Fruit fly (Drosophila melanogaster) whole organism, embryonic: ENCODE results near the gene RpS12.
A peak's percentile ranks its signal among the peaks of the same experiment; 100 is the strongest.

Experiments used
- BEAF-32 ChIP-seq: fragments of 200-800 bp; sonication (Bioruptor generic); optimal IDR thresholded peaks from 3 replicates; lab custom pipeline; 2017; ENCODE audit warnings: missing biosample characterization, missing genetic modification characterization, mild to moderate bottlenecking, moderate library complexity, missing genetic modification reagents
- Bgb ChIP-seq: fragments of 200-800 bp; sonication (Bioruptor generic); IDR thresholded peaks from 2 replicates; pipeline ENCODE4 v1.3.6; 2022; ENCODE audit warnings: missing biosample characterization, missing genetic modification characterization; ENCODE audit not compliant: partially characterized antibody
- CG10979 ChIP-seq: fragments of 200-800 bp; sonication (Bioruptor generic); optimal IDR thresholded peaks from 2 replicates; lab custom pipeline; 2018; ENCODE audit warnings: missing biosample characterization, mild to moderate bottlenecking, missing genetic modification characterization, moderate library complexity
- CG12236 ChIP-seq: fragments of 200-800 bp; sonication (Bioruptor generic); optimal IDR thresholded peaks from 2 replicates; lab custom pipeline; 2016; ENCODE audit warnings: missing biosample characterization, missing genetic modification characterization
- CG15269 ChIP-seq: fragments of 200-800 bp; sonication (Bioruptor generic); optimal IDR thresholded peaks from 2 replicates; lab custom pipeline; 2018; ENCODE audit warnings: missing biosample characterization, mild to moderate bottlenecking, missing genetic modification characterization, moderate library complexity
- CG15514 ChIP-seq: fragments of 200-800 bp; sonication (Bioruptor generic); optimal IDR thresholded peaks from 3 replicates; lab custom pipeline; 2017; ENCODE audit warnings: missing biosample characterization, missing genetic modification characterization, mild to moderate bottlenecking, moderate library complexity, missing genetic modification reagents
- CG17829 ChIP-seq: fragments of 200-800 bp; optimal IDR thresholded peaks from 2 replicates; lab custom pipeline; 2019; ENCODE audit warnings: missing biosample characterization, mild to moderate bottlenecking, missing genetic modification characterization, moderate library complexity
- CG18262 ChIP-seq: fragments of 200-800 bp; optimal IDR thresholded peaks from 3 replicates; lab custom pipeline; 2019; ENCODE audit warnings: missing biosample characterization, mild to moderate bottlenecking, missing genetic modification characterization, moderate library complexity
- CG30403 ChIP-seq: fragments of 200-800 bp; sonication (Bioruptor generic); optimal IDR thresholded peaks from 3 replicates; lab custom pipeline; 2016; ENCODE audit warnings: missing biosample characterization, missing genetic modification characterization
- CG31224 ChIP-seq: fragments of 200-800 bp; sonication (Bioruptor generic); IDR thresholded peaks from 2 replicates; pipeline ENCODE4 v1.3.6; 2022; ENCODE audit warnings: missing biosample characterization, missing genetic modification characterization
- CG31365 ChIP-seq: fragments of 200-800 bp; sonication (Bioruptor generic); optimal IDR thresholded peaks from 2 replicates; lab custom pipeline; 2018; ENCODE audit warnings: missing biosample characterization, mild to moderate bottlenecking, missing genetic modification characterization
- CG42726 ChIP-seq: fragments of 200-800 bp; sonication (Bioruptor generic); IDR thresholded peaks from 2 replicates; pipeline ENCODE4 v1.3.6; 2022; ENCODE audit warnings: missing biosample characterization, missing genetic modification characterization; ENCODE audit not compliant: partially characterized antibody
- CG4360 ChIP-seq: fragments of 200-800 bp; sonication (Bioruptor generic); IDR thresholded peaks from 2 replicates; pipeline ENCODE4 v1.3.6; 2022; ENCODE audit warnings: missing biosample characterization, missing genetic modification characterization
- CG6683 ChIP-seq: fragments of 200-800 bp; sonication (Bioruptor generic); optimal IDR thresholded peaks from 2 replicates; lab custom pipeline; 2017; ENCODE audit warnings: missing biosample characterization, mild to moderate bottlenecking, missing genetic modification characterization, missing genetic modification reagents
- CG6791 ChIP-seq: fragments of 200-800 bp; sonication (Bioruptor generic); IDR thresholded peaks from 3 replicates; pipeline ENCODE4 v1.3.6; 2022; ENCODE audit warnings: missing biosample characterization, missing genetic modification characterization; ENCODE audit not compliant: partially characterized antibody
- CG9817 ChIP-seq: fragments of 200-800 bp; sonication (Bioruptor generic); optimal IDR thresholded peaks from 2 replicates; lab custom pipeline; 2018; ENCODE audit warnings: missing biosample characterization, mild to moderate bottlenecking, missing genetic modification characterization, moderate library complexity
- D19B ChIP-seq: fragments of 200-800 bp; sonication (Bioruptor generic); optimal IDR thresholded peaks from 2 replicates; lab custom pipeline; 2017; ENCODE audit warnings: missing biosample characterization, mild to moderate bottlenecking, missing genetic modification characterization
- Dp ChIP-seq: fragments of 200-800 bp; sonication (Bioruptor generic); optimal IDR thresholded peaks from 2 replicates; lab custom pipeline; 2018; ENCODE audit warnings: missing biosample characterization, mild to moderate bottlenecking, missing genetic modification characterization, moderate library complexity
- E2f1 ChIP-seq: fragments of 200-800 bp; sonication (Bioruptor generic); IDR thresholded peaks from 2 replicates; pipeline ENCODE4 v1.3.6; 2022; ENCODE audit warnings: missing biosample characterization, missing genetic modification characterization
- Ets97D ChIP-seq: fragments of 200-800 bp; sonication (Bioruptor generic); optimal IDR thresholded peaks from 3 replicates; lab custom pipeline; 2016; ENCODE audit warnings: missing biosample characterization, missing genetic modification characterization
- Gsc ChIP-seq: fragments of 200-800 bp; sonication (Bioruptor generic); IDR thresholded peaks from 2 replicates; pipeline ENCODE4 v1.3.6; 2022; ENCODE audit warnings: missing biosample characterization, missing genetic modification characterization
- HmgZ ChIP-seq: fragments of 200-800 bp; sonication (Bioruptor generic); optimal IDR thresholded peaks from 2 replicates; lab custom pipeline; 2018; ENCODE audit warnings: missing biosample characterization, mild to moderate bottlenecking, missing genetic modification characterization
- Kr ChIP-seq: fragments of 200-800 bp; sonication (Bioruptor generic); optimal IDR thresholded peaks from 2 replicates; lab custom pipeline; 2017; ENCODE audit warnings: missing biosample characterization, mild to moderate bottlenecking, missing genetic modification characterization
- Mad ChIP-seq: fragments of 200-800 bp; sonication (Bioruptor generic); optimal IDR thresholded peaks from 2 replicates; lab custom pipeline; 2016; ENCODE audit warnings: missing biosample characterization, missing genetic modification characterization
- NFAT ChIP-seq: fragments of 200-800 bp; sonication (Bioruptor generic); IDR thresholded peaks from 2 replicates; pipeline ENCODE4 v1.3.6; 2022; ENCODE audit warnings: missing biosample characterization, missing genetic modification characterization
- Sry-δ ChIP-seq: fragments of 200-800 bp; sonication (Bioruptor generic); optimal IDR thresholded peaks from 2 replicates; lab custom pipeline; 2016; ENCODE audit warnings: missing biosample characterization, missing genetic modification characterization
- amos ChIP-seq: fragments of 200-800 bp; sonication (Bioruptor generic); IDR thresholded peaks from 2 replicates; pipeline ENCODE4 v1.3.6; 2022; ENCODE audit warnings: missing biosample characterization, missing genetic modification characterization; ENCODE audit not compliant: partially characterized antibody
- bbx ChIP-seq: fragments of 200-800 bp; sonication (Bioruptor generic); IDR thresholded peaks from 2 replicates; pipeline ENCODE4 v1.3.6; 2022; ENCODE audit warnings: missing biosample characterization, missing genetic modification characterization; ENCODE audit not compliant: partially characterized antibody
- cad ChIP-seq: fragments of >200 bp; optimal IDR thresholded peaks from 2 replicates; lab custom pipeline; 2017; ENCODE audit warnings: missing biosample characterization, missing genetic modification characterization
- da ChIP-seq: fragments of 200-800 bp; sonication (Bioruptor generic); optimal IDR thresholded peaks from 2 replicates; lab custom pipeline; 2016; ENCODE audit warnings: missing biosample characterization, missing genetic modification characterization
- dm ChIP-seq: fragments of 200-800 bp; sonication (Bioruptor generic); optimal IDR thresholded peaks from 3 replicates; lab custom pipeline; 2016; ENCODE audit warnings: missing biosample characterization, missing genetic modification characterization
- gem ChIP-seq: fragments of 200-800 bp; sonication (Bioruptor generic); optimal IDR thresholded peaks from 2 replicates; lab custom pipeline; 2019; ENCODE audit warnings: missing biosample characterization, mild to moderate bottlenecking, missing genetic modification characterization, moderate library complexity
- gro ChIP-seq: fragments of 200-800 bp; sonication (Bioruptor generic); optimal IDR thresholded peaks from 2 replicates; lab custom pipeline; 2016; ENCODE audit warnings: missing biosample characterization, missing genetic modification characterization
- hb ChIP-seq: fragments of 200-800 bp; sonication (Bioruptor generic); IDR thresholded peaks from 3 replicates; pipeline ENCODE4 v1.3.6; 2022; ENCODE audit warnings: missing biosample characterization, missing genetic modification characterization; ENCODE audit not compliant: partially characterized antibody
- hkb ChIP-seq, 2 experiments: fragments of 200-800 bp in 1 of 2; fragments of >200 bp in 1 of 2; sonication (Bioruptor generic) in 1 of 2; IDR thresholded peaks in 1 of 2; optimal IDR thresholded peaks in 1 of 2; 2 replicates each; pipeline versions ENCODE4 v1.3.6 to Lab custom; 2017 to 2022; ENCODE audit warnings: missing biosample characterization in 1 of 2, missing genetic modification characterization in 1 of 2
- lmd ChIP-seq: fragments of 200-800 bp; sonication (Bioruptor generic); IDR thresholded peaks from 2 replicates; pipeline ENCODE4 v1.3.6; 2022; ENCODE audit warnings: missing biosample characterization, missing genetic modification characterization
- mirr ChIP-seq: fragments of 200-800 bp; sonication (Bioruptor generic); optimal IDR thresholded peaks from 3 replicates; lab custom pipeline; 2018; ENCODE audit warnings: missing biosample characterization, mild to moderate bottlenecking, missing genetic modification characterization
- nau ChIP-seq: fragments of 200-800 bp; sonication (Bioruptor generic); optimal IDR thresholded peaks from 3 replicates; lab custom pipeline; 2017; ENCODE audit warnings: missing biosample characterization, mild to moderate bottlenecking, missing genetic modification characterization, missing genetic modification reagents
- onecut ChIP-seq: fragments of 200-800 bp; sonication (Bioruptor generic); IDR thresholded peaks from 2 replicates; pipeline ENCODE4 v1.3.6; 2022; ENCODE audit warnings: missing biosample characterization, missing genetic modification characterization
- pzg ChIP-seq: fragments of 200-800 bp; sonication (Bioruptor generic); optimal IDR thresholded peaks from 3 replicates; lab custom pipeline; 2018; ENCODE audit warnings: missing biosample characterization, mild to moderate bottlenecking, missing genetic modification characterization, moderate library complexity
- sc ChIP-seq, 3 experiments: fragments of >200 bp in 2 of 3; fragments of 200-800 bp in 1 of 3; sonication (Bioruptor generic) in 1 of 3; optimal IDR thresholded peaks; 2 replicates in 2 of 3; 3 replicates in 1 of 3; lab custom pipeline; 2017; ENCODE audit warnings: mild to moderate bottlenecking in 1 of 3, missing biosample characterization in 1 of 3, missing genetic modification characterization in 1 of 3, missing genetic modification reagents in 1 of 3
- sens-2 ChIP-seq: fragments of 200-800 bp; sonication (Bioruptor generic); IDR thresholded peaks from 2 replicates; pipeline ENCODE4 v1.3.6; 2022; ENCODE audit warnings: missing biosample characterization, missing genetic modification characterization
- shn ChIP-seq: fragments of 200-800 bp; sonication (Bioruptor generic); optimal IDR thresholded peaks from 3 replicates; lab custom pipeline; 2016; ENCODE audit warnings: missing biosample characterization, missing genetic modification characterization
- sim ChIP-seq: fragments of 200-800 bp; sonication (Bioruptor generic); IDR thresholded peaks from 2 replicates; pipeline ENCODE4 v1.3.6; 2022; ENCODE audit warnings: missing biosample characterization, missing genetic modification characterization
- sna ChIP-seq: fragments of 200-800 bp; sonication (Bioruptor generic); IDR thresholded peaks from 2 replicates; pipeline ENCODE4 v1.3.6; 2022; ENCODE audit warnings: missing biosample characterization, missing genetic modification characterization; ENCODE audit not compliant: partially characterized antibody
- trem ChIP-seq: fragments of 200-800 bp; optimal IDR thresholded peaks from 3 replicates; lab custom pipeline; 2019; ENCODE audit warnings: missing biosample characterization, mild to moderate bottlenecking, missing genetic modification characterization, moderate library complexity
- vnd ChIP-seq: fragments of 200-800 bp; sonication (Bioruptor generic); IDR thresholded peaks from 3 replicates; pipeline ENCODE4 v1.3.6; 2022; ENCODE audit warnings: missing biosample characterization, missing genetic modification characterization; ENCODE audit not compliant: partially characterized antibody
- yki ChIP-seq: fragments of >200 bp; optimal IDR thresholded peaks from 3 replicates; lab custom pipeline; 2018
- zen2 ChIP-seq: fragments of 200-800 bp; sonication (Bioruptor generic); IDR thresholded peaks from 3 replicates; pipeline ENCODE4 v1.3.6; 2022; ENCODE audit warnings: missing biosample characterization, missing genetic modification characterization; ENCODE audit not compliant: partially characterized antibody

The RpS12 gene

DNA sequence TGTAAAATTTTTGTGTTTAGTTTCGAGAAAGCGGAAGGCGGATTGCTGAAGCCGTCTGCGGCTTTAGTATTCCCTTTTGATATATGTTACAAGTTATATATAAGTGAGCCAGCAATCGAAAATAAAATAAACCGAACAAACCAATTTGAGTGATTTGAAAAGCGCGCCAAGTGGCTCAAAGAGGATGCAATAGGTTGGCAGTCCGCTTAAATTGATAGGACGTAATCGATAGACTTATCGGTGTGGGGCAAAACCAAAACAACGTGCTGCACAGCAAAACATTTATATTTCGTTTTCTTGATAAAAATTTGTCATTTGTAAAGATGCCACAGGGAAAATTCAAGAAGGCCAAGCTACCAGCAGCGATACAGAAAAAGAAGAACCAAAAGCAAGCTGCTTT lies 23.6 kb downstream of the RpS12 start, which contains the start of gene CG11279 (continued):
- TF ChIP-seq CG15514 (GFP tag; lab: Kevin White, UChicago), result peak; percentile 45
- no peak for TF ChIP-seq hkb (optimal IDR thresholded peaks at IDR 0.05; lab: Kevin White, UChicago)
- no peak for TF ChIP-seq hkb (GFP tag; IDR thresholded peaks at IDR 0.05; lab: Robert Waterston, UW)
- peak; percentile 39; the same call in 1 of the 2 replicates for TF ChIP-seq CG42726 (GFP tag; lab: Robert Waterston, UW)
- TF ChIP-seq dm (GFP tag; lab: Kevin White, UChicago), result peak; percentile 66
- TF ChIP-seq NFAT (GFP tag; lab: Robert Waterston, UW), result no peak
- TF ChIP-seq Gsc (GFP tag; lab: Robert Waterston, UW), result no peak
- TF ChIP-seq shn (GFP tag; lab: Kevin White, UChicago), result no peak
- no peak for TF ChIP-seq CG31224 (GFP tag; lab: Robert Waterston, UW)
- TF ChIP-seq trem (tag; lab: Kevin White, UChicago), result peak; percentile 100
- TF ChIP-seq Bgb, result peak; percentile 78
- no peak for TF ChIP-seq lmd
- TF ChIP-seq cad (GFP tag; lab: Kevin White, UChicago), result no peak
- TF ChIP-seq sens-2 (GFP tag; lab: Robert Waterston, UW), result no peak
- TF ChIP-seq CG18262, result peak; percentile 6
- TF ChIP-seq mirr (GFP tag; lab: Kevin White, UChicago), result no peak
- TF ChIP-seq Ets97D (GFP tag; lab: Kevin White, UChicago), result peak; percentile 37
- no peak for TF ChIP-seq CG30403 (GFP tag; lab: Kevin White, UChicago)
- peak; percentile 13 for TF ChIP-seq gro (GFP tag; lab: Kevin White, UChicago)
- peak; percentile 34; the same call in 1 of the 2 replicates for TF ChIP-seq CG4360 (GFP tag; lab: Robert Waterston, UW)
- TF ChIP-seq sim (GFP tag; lab: Robert Waterston, UW), result no peak
- peak; percentile 54; the same call in 1 of the 3 replicates for TF ChIP-seq vnd (GFP tag; lab: Robert Waterston, UW)
- no peak for TF ChIP-seq yki
- TF ChIP-seq CG10979 (tag; lab: Kevin White, UChicago), result no peak
- peak; percentile 85 for TF ChIP-seq bbx
- peak; percentile 73 for TF ChIP-seq CG6791 (GFP tag; lab: Robert Waterston, UW)
- no peak for TF ChIP-seq CG12236
- TF ChIP-seq CG9817 (tag; lab: Kevin White, UChicago), result no peak
- peak; percentile 71 for TF ChIP-seq pzg (GFP tag; lab: Kevin White, UChicago)
- TF ChIP-seq hb (GFP tag; lab: Robert Waterston, UW), result 0 out of 3 replicates have a peak, but pooled peaks have one; percentile 59
- no peak for TF ChIP-seq CG31365 (tag; lab: Kevin White, UChicago)
- TF ChIP-seq Sry-δ (GFP tag; lab: Kevin White, UChicago), result peak; percentile 59
- TF ChIP-seq CG17829 (tag; lab: Kevin White, UChicago), result peak; percentile 33
- peak; percentile 98 for TF ChIP-seq Dp (GFP tag; lab: Kevin White, UChicago)
- TF ChIP-seq amos (GFP tag; lab: Robert Waterston, UW), result peak; percentile 79
- TF ChIP-seq HmgZ, result peak; percentile 0
- no peak for TF ChIP-seq CG6683 (GFP tag; lab: Kevin White, UChicago)
- TF ChIP-seq onecut (GFP tag; lab: Robert Waterston, UW), result peak; percentile 24; the same call in 1 of the 2 replicates
- TF ChIP-seq Mad (GFP tag; lab: Kevin White, UChicago), result no peak
- peak; percentile 72 for TF ChIP-seq zen2 (GFP tag; lab: Robert Waterston, UW)
- no peak for TF ChIP-seq E2f1 (GFP tag; lab: Robert Waterston, UW)
- TF ChIP-seq sc (optimal IDR thresholded peaks at IDR 0.05; lab: Kevin White, UChicago), result no peak
- TF ChIP-seq sc (GFP tag; optimal IDR thresholded peaks at IDR 0.05; lab: Kevin White, UChicago), result no peak
- TF ChIP-seq nau (GFP tag; lab: Kevin White, UChicago), result no peak
- TF ChIP-seq D19B, result no peak
- TF ChIP-seq sna (GFP tag; lab: Robert Waterston, UW), result peak; percentile 54; the same call in 1 of the 2 replicates
- no peak for TF ChIP-seq da
- TF ChIP-seq CG15269 (tag; lab: Kevin White, UChicago), result peak; percentile 16
- no peak for TF ChIP-seq Kr
- TF ChIP-seq gem, result no peak
- TF ChIP-seq BEAF-32 (GFP tag; lab: Kevin White, UChicago), result peak; percentile 73
